Fruit fly (Drosophila melanogaster): ENCODE measurements around the gene IPIP.
A peak's percentile ranks its signal among the peaks of the same experiment; 100 is the strongest.

IPIP gene

DNA sequence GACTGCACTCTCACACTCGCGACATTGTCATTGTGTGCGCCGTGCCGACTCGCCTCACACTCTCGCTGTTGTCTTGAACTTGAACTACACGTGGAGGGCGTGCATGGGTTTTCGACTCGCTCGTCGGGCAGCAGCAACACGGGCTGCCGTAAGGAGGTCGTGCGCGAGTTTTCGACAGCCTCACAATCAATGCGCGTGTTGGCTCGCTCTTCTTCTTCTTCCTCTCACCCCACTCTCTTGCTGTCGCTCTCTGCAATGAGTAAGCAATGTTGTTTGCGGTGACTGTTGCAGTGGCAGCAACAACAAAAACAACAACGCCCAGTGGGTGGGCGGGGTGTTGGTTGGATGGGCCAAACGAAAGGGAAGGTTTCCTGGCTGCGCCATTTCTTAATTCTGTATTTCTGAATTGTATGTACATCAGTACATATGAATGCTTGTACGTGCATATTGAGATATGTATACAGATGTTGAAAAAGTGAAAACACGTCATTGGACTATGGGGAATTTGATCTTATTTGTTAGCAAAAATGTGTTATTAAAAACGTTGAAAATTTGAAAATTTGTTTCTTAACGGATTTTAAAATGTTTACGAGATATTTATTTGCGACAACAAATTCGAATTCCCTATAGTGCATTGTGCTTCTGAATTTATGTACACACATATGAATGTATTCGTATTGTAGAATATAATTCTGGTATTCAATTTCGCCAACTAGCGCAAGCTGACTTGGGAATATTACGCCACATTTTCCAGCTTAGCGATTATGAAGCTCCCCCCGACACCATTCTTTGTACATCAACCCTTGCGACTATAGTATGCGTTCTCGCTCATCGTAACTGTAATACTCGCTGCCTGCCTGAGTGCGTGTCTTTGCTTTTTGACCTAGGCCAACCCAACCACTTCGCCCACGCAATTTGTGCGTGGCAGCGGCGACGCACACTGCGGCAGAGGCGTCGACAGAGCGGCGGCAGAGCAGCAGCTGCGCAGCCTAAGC is 40.9 kb downstream of the IPIP start (continued):
- TF ChIP-seq tio (GFP tag; optimal IDR thresholded peaks at IDR 0.05) (no peak), Med (GFP tag) (peak; percentile 97), CG12769 (tag; optimal IDR thresholded peaks at IDR 0.05) (peak; percentile 81), CG12219 (GFP tag; optimal IDR thresholded peaks at IDR 0.05) (no peak), CG18619 (GFP tag; optimal IDR thresholded peaks at IDR 0.05) (peak; percentile 62), gcm (GFP tag; optimal IDR thresholded peaks at IDR 0.05) (peak; percentile 57), CG1529 (GFP tag; optimal IDR thresholded peaks at IDR 0.05) (no peak), Hmx (GFP tag; optimal IDR thresholded peaks at IDR 0.05) (no peak), Nf-YC (tag; optimal IDR thresholded peaks at IDR 0.05) (peak; percentile 60), tx (GFP tag; optimal IDR thresholded peaks at IDR 0.05) (no peak), CG6683 (GFP tag; optimal IDR thresholded peaks at IDR 0.05) (no peak), CG1024 (GFP tag; IDR thresholded peaks at IDR 0.05) (no peak), CG6791 (GFP tag; IDR thresholded peaks at IDR 0.05; ENCODE audit: partially characterized antibody) (peak; percentile 74), BEAF-32 (GFP tag; optimal IDR thresholded peaks at IDR 0.05) (no peak), tin (GFP tag; optimal IDR thresholded peaks at IDR 0.05) (no peak), CG15011 (GFP tag; optimal IDR thresholded peaks at IDR 0.05) (no peak), MTF-1 (GFP tag; optimal IDR thresholded peaks at IDR 0.05; ENCODE audit: borderline replicate concordance) (peak; percentile 58), Ets65A (GFP tag) (peak; percentile 52), cas (GFP tag; IDR thresholded peaks at IDR 0.05) (no peak), jigr1 (GFP tag; IDR thresholded peaks at IDR 0.05) (no peak), bcd (GFP tag; optimal IDR thresholded peaks at IDR 0.05) (peak; percentile 24), CG14965 (GFP tag; optimal IDR thresholded peaks at IDR 0.05; ENCODE audit: borderline replicate concordance) (no peak), nerfin-2 (GFP tag; IDR thresholded peaks at IDR 0.05; ENCODE audit: partially characterized antibody) (peak; percentile 51; the same call in 1 of the 2 replicates), CG14441 (GFP tag; IDR thresholded peaks at IDR 0.05) (no peak), ab (GFP tag; optimal IDR thresholded peaks at IDR 0.05) (peak; percentile 73), CG14710 (tag; optimal IDR thresholded peaks at IDR 0.05) (no peak), CG32532 (GFP tag; IDR thresholded peaks at IDR 0.05) (peak; percentile 41; the same call in 1 of the 2 replicates), Sox100B (GFP tag; optimal IDR thresholded peaks at IDR 0.05) (peak; percentile 48), CG9727 (GFP tag; optimal IDR thresholded peaks at IDR 0.05) (peak; percentile 25), ato (GFP tag; IDR thresholded peaks at IDR 0.05; ENCODE audit: partially characterized antibody) (peak; percentile 47; the same call in 1 of the 2 replicates), cwo (GFP tag; optimal IDR thresholded peaks at IDR 0.05) (peak; percentile 98), CG4282 (GFP tag; optimal IDR thresholded peaks at IDR 0.05) (peak; percentile 34), Elba2 (GFP tag; optimal IDR thresholded peaks at IDR 0.05) (peak; percentile 59), H2.0 (GFP tag; IDR thresholded peaks at IDR 0.05) (no peak), Hr78 (GFP tag; optimal IDR thresholded peaks at IDR 0.05) (peak in 1 of 2 experiments; percentile 82), zf30C (GFP tag; optimal IDR thresholded peaks at IDR 0.05) (peak; percentile 29), CG17912 (GFP tag; optimal IDR thresholded peaks at IDR 0.05) (peak; percentile 43), CG17829 (tag; optimal IDR thresholded peaks at IDR 0.05) (peak; percentile 27), CG7987 (GFP tag; optimal IDR thresholded peaks at IDR 0.05) (peak; percentile 95), inv (GFP tag; IDR thresholded peaks at IDR 0.05; ENCODE audit: partially characterized antibody) (no peak), lmd (GFP tag; IDR thresholded peaks at IDR 0.05) (peak; percentile 25; the same call in 1 of the 2 replicates), ems (GFP tag; optimal IDR thresholded peaks at IDR 0.05) (no peak), CG4360 (GFP tag; IDR thresholded peaks at IDR 0.05) (peak; percentile 93), croc (GFP tag; conservative IDR thresholded peaks at IDR 0.05) (no peak), Usf (GFP tag; optimal IDR thresholded peaks at IDR 0.05) (peak; percentile 1), hth (optimal IDR thresholded peaks at IDR 0.05) (no peak), sima (GFP tag; optimal IDR thresholded peaks at IDR 0.05) (no peak)
